Worm (Caenorhabditis elegans) whole organism, L4 larva: Measurements from ENCODE around the gene sru-2.
A peak's percentile ranks its signal among the peaks of the same experiment; 100 is the strongest.

Experiments used
- D1046.2 ChIP-seq: fragments of 200-800 bp; sonication (Bioruptor generic); IDR thresholded peaks from 2 replicates; pipeline ENCODE4 v1.3.6; 2022; ENCODE audit warnings: missing genetic modification characterization, missing compliant biosample characterization
- F37D6.2 ChIP-seq: sonication (generic microtip); optimal IDR thresholded peaks from 2 replicates; lab custom pipeline; 2016; ENCODE audit warnings: mild to moderate bottlenecking, missing genetic modification characterization, missing compliant biosample characterization
- F44E2.7 ChIP-seq: fragments of 200-800 bp; sonication (Bioruptor generic); IDR thresholded peaks from 2 replicates; pipeline ENCODE4 v2.1.2; 2022; ENCODE audit warnings: missing genetic modification characterization, missing compliant biosample characterization
- Y5F2A.4 ChIP-seq: fragments of 200-800 bp; sonication (Bioruptor generic); optimal IDR thresholded peaks from 2 replicates; lab custom pipeline; 2018; ENCODE audit warnings: mild to moderate bottlenecking, missing genetic modification characterization, missing compliant biosample characterization
- ZK546.5 ChIP-seq, 2 experiments: sonication (generic microtip); optimal IDR thresholded peaks; 2 replicates each; lab custom pipeline; 2017; ENCODE audit warnings: missing biosample characterization in 2 of 2, missing genetic modification characterization in 2 of 2
- aha-1 ChIP-seq: fragments of 150-350 bp; peaks from one replicate; lab custom pipeline; 2014; ENCODE audit warnings: missing biosample characterization, missing genetic modification characterization
- ama-1 ChIP-seq: fragments of 150-350 bp; optimal IDR thresholded peaks from 2 replicates; lab custom pipeline; 2014; ENCODE audit warnings: inconsistent platforms, mixed read lengths
- ceh-62 ChIP-seq: sonication (generic microtip); optimal IDR thresholded peaks from 2 replicates; lab custom pipeline; 2017; ENCODE audit warnings: missing biosample characterization, missing genetic modification characterization
- ces-1 ChIP-seq: fragments of 150-350 bp; sonication (generic microtip); optimal IDR thresholded peaks from 4 replicates; lab custom pipeline; 2014; ENCODE audit warnings: missing biosample characterization, missing genetic modification reagents, missing genetic modification characterization
- ctbp-1 ChIP-seq: fragments of 200-800 bp; sonication (Bioruptor generic); IDR thresholded peaks from 2 replicates; pipeline ENCODE4 v1.3.6; 2022; ENCODE audit warnings: missing genetic modification reagents, missing genetic modification characterization, missing compliant biosample characterization
- daf-16 ChIP-seq, 3 experiments: sonication (generic microtip); optimal IDR thresholded peaks; 2 replicates each; lab custom pipeline; 2016 to 2017; ENCODE audit warnings: missing genetic modification characterization in 3 of 3, missing genetic modification reagents in 3 of 3, mild to moderate bottlenecking in 2 of 3, missing compliant biosample characterization in 2 of 3, missing biosample characterization in 1 of 3, moderate library complexity in 1 of 3
- dmd-8 ChIP-seq: fragments of 200-800 bp; sonication (Bioruptor generic); IDR thresholded peaks from 2 replicates; pipeline ENCODE4 v1.3.6; 2022; ENCODE audit warnings: missing genetic modification characterization, missing compliant biosample characterization
- dpl-1 ChIP-seq: fragments of 150-350 bp; optimal IDR thresholded peaks from 2 replicates; lab custom pipeline; 2014; ENCODE audit warnings: missing biosample characterization, missing genetic modification reagents, missing genetic modification characterization
- dve-1 ChIP-seq: sonication (generic microtip); optimal IDR thresholded peaks from 2 replicates; lab custom pipeline; 2017; ENCODE audit warnings: antibody characterized with exemption, mild to moderate bottlenecking, missing genetic modification characterization, missing compliant biosample characterization; ENCODE audit not compliant: insufficient read depth
- fos-1 ChIP-seq: fragments of 150-350 bp; optimal IDR thresholded peaks from 2 replicates; lab custom pipeline; 2014; ENCODE audit warnings: missing biosample characterization, missing genetic modification characterization
- hmg-1.1 ChIP-seq: fragments of 200-800 bp; sonication (Bioruptor generic); IDR thresholded peaks from 2 replicates; pipeline ENCODE4 v1.3.6; 2022; ENCODE audit warnings: missing genetic modification reagents, missing genetic modification characterization, missing compliant biosample characterization
- lim-7 ChIP-seq: fragments of 200-800 bp; sonication (Bioruptor generic); IDR thresholded peaks from 2 replicates; pipeline ENCODE4 v1.3.6; 2022; ENCODE audit warnings: missing genetic modification characterization, missing compliant biosample characterization
- lin-1 ChIP-seq: fragments of 200-800 bp; sonication (Bioruptor generic); IDR thresholded peaks from 2 replicates; pipeline ENCODE4 v1.3.6; 2022; ENCODE audit warnings: missing genetic modification reagents, missing genetic modification characterization, missing compliant biosample characterization
- lin-13 ChIP-seq: fragments of 150-350 bp; optimal IDR thresholded peaks from 2 replicates; lab custom pipeline; 2014; ENCODE audit warnings: missing biosample characterization, missing genetic modification reagents, missing genetic modification characterization
- lin-38 ChIP-seq: fragments of 200-800 bp; sonication (Bioruptor generic); IDR thresholded peaks from 2 replicates; pipeline ENCODE4 v1.3.6; 2022; ENCODE audit warnings: missing genetic modification reagents, missing genetic modification characterization, missing compliant biosample characterization
- lsy-2 ChIP-seq, 2 experiments: fragments of 150-350 bp in 1 of 2; sonication (generic microtip) in 1 of 2; optimal IDR thresholded peaks; 2 replicates each; lab custom pipeline; 2014 to 2017; ENCODE audit warnings: missing biosample characterization in 2 of 2, missing genetic modification characterization in 2 of 2
- madf-5 ChIP-seq, 2 experiments: fragments of 200-800 bp; sonication (Bioruptor generic); IDR thresholded peaks; 2 replicates each; pipeline ENCODE4 v1.3.6; 2022; ENCODE audit warnings: missing compliant biosample characterization in 2 of 2, missing genetic modification characterization in 2 of 2
- madf-9 ChIP-seq: fragments of 200-800 bp; sonication (Bioruptor generic); conservative IDR thresholded peaks from 2 replicates; pipeline ENCODE4 v1.3.6; 2022; ENCODE audit warnings: missing genetic modification reagents, missing genetic modification characterization, missing compliant biosample characterization
- mep-1 ChIP-seq: fragments of 150-350 bp; sonication (generic microtip); optimal IDR thresholded peaks from 3 replicates; lab custom pipeline; 2014; ENCODE audit warnings: missing biosample characterization, missing genetic modification characterization
- nhr-102 ChIP-seq: sonication (generic microtip); optimal IDR thresholded peaks from 2 replicates; lab custom pipeline; 2016; ENCODE audit warnings: mild to moderate bottlenecking, missing genetic modification characterization, moderate library complexity, missing compliant biosample characterization
- nhr-237 ChIP-seq: sonication (generic microtip); optimal IDR thresholded peaks from 2 replicates; lab custom pipeline; 2017; ENCODE audit warnings: missing biosample characterization, missing genetic modification characterization
- nhr-42 ChIP-seq: fragments of 200-800 bp; sonication (Bioruptor generic); IDR thresholded peaks from 2 replicates; pipeline ENCODE4 v1.3.6; 2022; ENCODE audit warnings: missing genetic modification characterization, missing compliant biosample characterization
- nhr-48 ChIP-seq: sonication (generic microtip); optimal IDR thresholded peaks from 2 replicates; lab custom pipeline; 2016; ENCODE audit warnings: mild to moderate bottlenecking, missing genetic modification characterization, missing compliant biosample characterization
- nhr-76 ChIP-seq: fragments of 150-350 bp; optimal IDR thresholded peaks from 2 replicates; lab custom pipeline; 2014; ENCODE audit warnings: missing biosample characterization, missing genetic modification characterization
- pqm-1 ChIP-seq: sonication (generic microtip); optimal IDR thresholded peaks from 2 replicates; lab custom pipeline; 2017; ENCODE audit warnings: missing biosample characterization, missing genetic modification characterization
- rbr-2 ChIP-seq: sonication (generic microtip); optimal IDR thresholded peaks from 2 replicates; lab custom pipeline; 2016; ENCODE audit warnings: missing genotype, missing genetic modification characterization, missing compliant biosample characterization
- skn-1 ChIP-seq: fragments of 150-350 bp; optimal IDR thresholded peaks from 2 replicates; lab custom pipeline; 2014; ENCODE audit warnings: missing biosample characterization, missing genetic modification characterization
- snpc-1.2 ChIP-seq: fragments of 200-800 bp; sonication (Bioruptor generic); IDR thresholded peaks from 2 replicates; pipeline ENCODE4 v1.3.6; 2022; ENCODE audit warnings: missing genetic modification reagents, missing genetic modification characterization, missing compliant biosample characterization
- spr-3 ChIP-seq: fragments of 200-800 bp; sonication (Bioruptor generic); optimal IDR thresholded peaks from 2 replicates; lab custom pipeline; 2018; ENCODE audit warnings: mild to moderate bottlenecking, missing genetic modification characterization, missing compliant biosample characterization
- tra-1 ChIP-seq: fragments of 200-800 bp; sonication (Bioruptor generic); IDR thresholded peaks from 2 replicates; pipeline ENCODE4 v1.3.6; 2022; ENCODE audit warnings: missing genetic modification reagents, missing genetic modification characterization, missing compliant biosample characterization
- unc-39 ChIP-seq: sonication (generic microtip); optimal IDR thresholded peaks from 2 replicates; lab custom pipeline; 2017; ENCODE audit warnings: missing biosample characterization, missing genetic modification characterization
- vab-7 ChIP-seq: fragments of 200-800 bp; sonication (Bioruptor generic); IDR thresholded peaks from 2 replicates; pipeline ENCODE4 v1.3.6; 2022; ENCODE audit warnings: missing genetic modification reagents, missing genetic modification characterization, missing compliant biosample characterization
- zfp-3 ChIP-seq: fragments of 200-800 bp; sonication (Bioruptor generic); conservative IDR thresholded peaks from 2 replicates; pipeline ENCODE4 v1.3.6; 2022; ENCODE audit warnings: missing genetic modification reagents, missing genetic modification characterization, missing compliant biosample characterization

The sru-2 gene

ce11 chrIV:9486779-9487178 is 707 bp downstream of the sru-2 start:
- TF ChIP-seq lin-38 (no peak), aha-1 (tag; lab: Kevin White, UChicago) (peak; percentile 93)

- TF ChIP-seq pqm-1 (tag; lab: Kevin White, UChicago) (no peak), ama-1 (lab: Kevin White, UChicago) (no peak), dpl-1 (GFP tag; lab: Kevin White, UChicago) (no peak), fos-1 (tag; lab: Kevin White, UChicago) (no peak), nhr-76 (tag; lab: Kevin White, UChicago) (no peak), skn-1 (no peak), rbr-2 (tag; lab: Kevin White, UChicago) (no peak), madf-9 (no peak), dve-1 (tag; lab: Kevin White, UChicago) (no peak), ces-1 (GFP tag; lab: Kevin White, UChicago) (no peak)
Observed at ce11 chrIV:9488315-9488714, 2.2 kb downstream of the sru-2 start, which contains the start of gene sru-1. Gene sru-1, plus strand, starts transcription at chrIV:9488615.

ce11 chrIV:9490320-9490719 is 4.2 kb downstream of the sru-2 start, which contains the start of gene sru-6:
Gene sru-6, plus strand, starts transcription at chrIV:9490620.
- TF ChIP-seq daf-16 (GFP tag; optimal IDR thresholded peaks at IDR 0.05; lab: Kevin White, UChicago) (no peak), daf-16 (tag; optimal IDR thresholded peaks at IDR 0.05; lab: Kevin White, UChicago) (no peak), madf-5 (GFP tag; IDR thresholded peaks at IDR 0.05; lab: Robert Waterston, UW) (no peak), lsy-2 (tag; optimal IDR thresholded peaks at IDR 0.05; lab: Kevin White, UChicago) (no peak), lin-13 (no peak), ceh-62 (tag; lab: Kevin White, UChicago) (no peak), Y5F2A.4 (GFP tag; lab: Kevin White, UChicago) (no peak), mep-1 (tag; lab: Kevin White, UChicago) (no peak)
- TF ChIP-seq, all 104 proteins: peak for 0

- TF ChIP-seq ceh-62 (tag; lab: Kevin White, UChicago) (no peak), lin-1 (GFP tag; lab: Robert Waterston, UW) (no peak), hmg-1.1 (no peak), nhr-42 (no peak), snpc-1.2 (GFP tag; lab: Robert Waterston, UW) (no peak), lin-38 (no peak), nhr-237 (tag; lab: Kevin White, UChicago) (no peak), vab-7 (GFP tag; lab: Robert Waterston, UW) (no peak), unc-39 (tag; lab: Kevin White, UChicago) (no peak)
Observed at ce11 chrIV:9496306-9496705, 10.2 kb downstream of the sru-2 start, which contains the start of gene sru-3. Gene sru-3, plus strand, starts transcription at chrIV:9496606.

ce11 chrIV:9498088-9498487 is 12.0 kb downstream of the sru-2 start, which contains the start of gene sru-4:
Gene sru-4, plus strand, starts transcription at chrIV:9498388.
- no peak for TF ChIP-seq F37D6.2 (tag; lab: Kevin White, UChicago)
- no peak for TF ChIP-seq daf-16 (GFP tag; optimal IDR thresholded peaks at IDR 0.05; lab: Kevin White, UChicago)
- no peak for TF ChIP-seq daf-16 (tag; optimal IDR thresholded peaks at IDR 0.05; lab: Kevin White, UChicago)
- TF ChIP-seq dmd-8 (GFP tag; lab: Robert Waterston, UW), result no peak
- no peak for TF ChIP-seq zfp-3 (GFP tag; lab: Robert Waterston, UW)
- no peak for TF ChIP-seq ctbp-1 (GFP tag; lab: Robert Waterston, UW)
- no peak for TF ChIP-seq nhr-76 (tag; lab: Kevin White, UChicago)
- TF ChIP-seq nhr-237 (tag; lab: Kevin White, UChicago), result no peak
- TF ChIP-seq nhr-48 (tag; lab: Kevin White, UChicago), result no peak
- TF ChIP-seq ZK546.5 (tag; optimal IDR thresholded peaks at IDR 0.05; lab: Kevin White, UChicago), result no peak
- TF ChIP-seq tra-1 (GFP tag; lab: Robert Waterston, UW), result no peak
- TF ChIP-seq lin-1 (GFP tag; lab: Robert Waterston, UW), result no peak
- no peak for TF ChIP-seq lim-7 (GFP tag; lab: Robert Waterston, UW)
- TF ChIP-seq F44E2.7 (GFP tag; lab: Robert Waterston, UW), result no peak
- TF ChIP-seq spr-3 (GFP tag; lab: Kevin White, UChicago), result no peak
- no peak for TF ChIP-seq D1046.2 (GFP tag; lab: Robert Waterston, UW)
- no peak for TF ChIP-seq nhr-102 (tag; lab: Kevin White, UChicago)
